Worm (Caenorhabditis elegans) whole organism, L4 larva: ENCODE measurements around the gene hrg-5.

Experiments used
- F44E2.7 ChIP-seq: fragments of 200-800 bp; sonication (Bioruptor generic); IDR thresholded peaks from 2 replicates; pipeline ENCODE4 v2.1.2; 2022; ENCODE audit warnings: missing genetic modification characterization, missing compliant biosample characterization
- F49E8.2 ChIP-seq: sonication (generic microtip); optimal IDR thresholded peaks from 2 replicates; lab custom pipeline; 2016; ENCODE audit warnings: missing compliant biosample characterization, mild to moderate bottlenecking, missing genetic modification characterization, borderline replicate concordance
- T26A8.4 ChIP-seq: fragments of 200-800 bp; sonication (Bioruptor generic); IDR thresholded peaks from 2 replicates; pipeline ENCODE4 v1.3.6; 2022; ENCODE audit warnings: missing genetic modification characterization, missing compliant biosample characterization
- Y48G9A.11 ChIP-seq: fragments of 200-800 bp; sonication (Bioruptor generic); IDR thresholded peaks from 2 replicates; pipeline ENCODE4 v1.3.6; 2022; ENCODE audit warnings: missing genetic modification reagents, missing genetic modification characterization, missing compliant biosample characterization
- ZK337.2 ChIP-seq: fragments of 200-800 bp; sonication (Bioruptor generic); IDR thresholded peaks from 2 replicates; pipeline ENCODE4 v1.3.6; 2022; ENCODE audit warnings: missing genetic modification reagents, missing genetic modification characterization, missing compliant biosample characterization
- aha-1 ChIP-seq: fragments of 150-350 bp; peaks from one replicate; lab custom pipeline; 2014; ENCODE audit warnings: missing biosample characterization, missing genetic modification characterization
- ceh-62 ChIP-seq: sonication (generic microtip); optimal IDR thresholded peaks from 2 replicates; lab custom pipeline; 2017; ENCODE audit warnings: missing biosample characterization, missing genetic modification characterization
- ces-1 ChIP-seq: fragments of 150-350 bp; sonication (generic microtip); optimal IDR thresholded peaks from 4 replicates; lab custom pipeline; 2014; ENCODE audit warnings: missing biosample characterization, missing genetic modification reagents, missing genetic modification characterization
- ctbp-1 ChIP-seq: fragments of 200-800 bp; sonication (Bioruptor generic); IDR thresholded peaks from 2 replicates; pipeline ENCODE4 v1.3.6; 2022; ENCODE audit warnings: missing genetic modification reagents, missing genetic modification characterization, missing compliant biosample characterization
- daf-16 ChIP-seq, 3 experiments: sonication (generic microtip); optimal IDR thresholded peaks; 2 replicates each; lab custom pipeline; 2016 to 2017; ENCODE audit warnings: missing genetic modification characterization in 3 of 3, missing genetic modification reagents in 3 of 3, mild to moderate bottlenecking in 2 of 3, missing compliant biosample characterization in 2 of 3, missing biosample characterization in 1 of 3, moderate library complexity in 1 of 3
- daf-19 ChIP-seq: fragments of 200-800 bp; sonication (Bioruptor generic); conservative IDR thresholded peaks from 2 replicates; pipeline ENCODE4 v1.3.6; 2022; ENCODE audit warnings: missing genetic modification characterization, missing compliant biosample characterization
- daf-8 ChIP-seq: fragments of 200-800 bp; sonication (Bioruptor generic); IDR thresholded peaks from 2 replicates; pipeline ENCODE4 v1.3.6; 2022; ENCODE audit warnings: missing genetic modification characterization, missing compliant biosample characterization
- dmd-6 ChIP-seq: fragments of 200-800 bp; sonication (Bioruptor generic); IDR thresholded peaks from 2 replicates; pipeline ENCODE4 v1.3.6; 2022; ENCODE audit warnings: missing genetic modification reagents, missing genetic modification characterization, missing compliant biosample characterization
- dmd-8 ChIP-seq: fragments of 200-800 bp; sonication (Bioruptor generic); IDR thresholded peaks from 2 replicates; pipeline ENCODE4 v1.3.6; 2022; ENCODE audit warnings: missing genetic modification characterization, missing compliant biosample characterization
- duxl-1 ChIP-seq: sonication (generic microtip); optimal IDR thresholded peaks from 2 replicates; lab custom pipeline; 2016; ENCODE audit warnings: mild to moderate bottlenecking, missing genetic modification characterization, moderate library complexity, missing compliant biosample characterization; ENCODE audit not compliant: poor library complexity
- egl-43 ChIP-seq: fragments of 200-800 bp; sonication (Bioruptor generic); IDR thresholded peaks from 2 replicates; pipeline ENCODE4 v1.3.6; 2022; ENCODE audit warnings: missing genetic modification reagents, missing genetic modification characterization, missing compliant biosample characterization
- fos-1 ChIP-seq: fragments of 150-350 bp; optimal IDR thresholded peaks from 2 replicates; lab custom pipeline; 2014; ENCODE audit warnings: missing biosample characterization, missing genetic modification characterization
- gei-8 ChIP-seq: fragments of 200-800 bp; sonication (Bioruptor generic); optimal IDR thresholded peaks from 2 replicates; lab custom pipeline; 2018; ENCODE audit warnings: mild to moderate bottlenecking, missing genetic modification characterization, missing compliant biosample characterization
- hif-1 ChIP-seq, 2 experiments: sonication (generic microtip); optimal IDR thresholded peaks; 2 replicates each; lab custom pipeline; 2016 to 2017; ENCODE audit warnings: missing compliant biosample characterization in 2 of 2, missing genetic modification characterization in 2 of 2, missing genetic modification reagents in 2 of 2, missing genotype in 2 of 2, mild to moderate bottlenecking in 1 of 2
- hlh-11 ChIP-seq: fragments of 200-800 bp; sonication (Bioruptor generic); optimal IDR thresholded peaks from 2 replicates; lab custom pipeline; 2018; ENCODE audit warnings: mild to moderate bottlenecking, missing genetic modification characterization, missing compliant biosample characterization
- hlh-30 ChIP-seq: sonication (generic microtip); optimal IDR thresholded peaks from 2 replicates; lab custom pipeline; 2017; ENCODE audit warnings: antibody characterized with exemption, mild to moderate bottlenecking, missing genetic modification characterization, missing compliant biosample characterization; ENCODE audit not compliant: insufficient read depth
- lim-7 ChIP-seq: fragments of 200-800 bp; sonication (Bioruptor generic); IDR thresholded peaks from 2 replicates; pipeline ENCODE4 v1.3.6; 2022; ENCODE audit warnings: missing genetic modification characterization, missing compliant biosample characterization
- lir-3 ChIP-seq: sonication (generic microtip); optimal IDR thresholded peaks from 2 replicates; lab custom pipeline; 2016; ENCODE audit warnings: mild to moderate bottlenecking, missing genetic modification characterization, missing compliant biosample characterization
- madf-9 ChIP-seq: fragments of 200-800 bp; sonication (Bioruptor generic); conservative IDR thresholded peaks from 2 replicates; pipeline ENCODE4 v1.3.6; 2022; ENCODE audit warnings: missing genetic modification reagents, missing genetic modification characterization, missing compliant biosample characterization
- mdl-1 ChIP-seq, 2 experiments: fragments of 150-350 bp in 1 of 2; sonication (generic microtip) in 1 of 2; optimal IDR thresholded peaks; 2 replicates each; lab custom pipeline; 2014 to 2017; ENCODE audit warnings: missing biosample characterization in 2 of 2, missing genetic modification characterization in 2 of 2
- mes-2 ChIP-seq: sonication (generic microtip); optimal IDR thresholded peaks from 2 replicates; lab custom pipeline; 2016; ENCODE audit warnings: missing genotype, mild to moderate bottlenecking, missing genetic modification characterization, missing compliant biosample characterization; ENCODE audit not compliant: poor library complexity, severe bottlenecking
- mxl-3 ChIP-seq: fragments of 200-800 bp; sonication (Bioruptor generic); optimal IDR thresholded peaks from 2 replicates; lab custom pipeline; 2018; ENCODE audit warnings: mild to moderate bottlenecking, missing genetic modification characterization, missing compliant biosample characterization
- nhr-10 ChIP-seq: fragments of 150-350 bp; optimal IDR thresholded peaks from 2 replicates; lab custom pipeline; 2014; ENCODE audit warnings: missing biosample characterization, missing genetic modification characterization
- nhr-102 ChIP-seq: sonication (generic microtip); optimal IDR thresholded peaks from 2 replicates; lab custom pipeline; 2016; ENCODE audit warnings: mild to moderate bottlenecking, missing genetic modification characterization, moderate library complexity, missing compliant biosample characterization
- nhr-11 ChIP-seq: fragments of 150-350 bp; optimal IDR thresholded peaks from 2 replicates; lab custom pipeline; 2014; ENCODE audit warnings: missing biosample characterization, missing genetic modification characterization
- nhr-25 ChIP-seq: sonication (generic microtip); optimal IDR thresholded peaks from 2 replicates; lab custom pipeline; 2017; ENCODE audit warnings: missing genetic modification characterization, mild to moderate bottlenecking, missing compliant biosample characterization, antibody characterized with exemption, moderate library complexity, borderline replicate concordance; ENCODE audit not compliant: insufficient read depth
- nhr-28 ChIP-seq: fragments of 150-350 bp; optimal IDR thresholded peaks from 2 replicates; lab custom pipeline; 2014; ENCODE audit warnings: missing biosample characterization, missing genetic modification characterization
- nhr-41 ChIP-seq: fragments of 200-800 bp; sonication (Bioruptor generic); IDR thresholded peaks from 2 replicates; pipeline ENCODE4 v1.3.6; 2022; ENCODE audit warnings: missing genetic modification reagents, missing genetic modification characterization, missing compliant biosample characterization
- nhr-48 ChIP-seq: sonication (generic microtip); optimal IDR thresholded peaks from 2 replicates; lab custom pipeline; 2016; ENCODE audit warnings: mild to moderate bottlenecking, missing genetic modification characterization, missing compliant biosample characterization
- nhr-76 ChIP-seq: fragments of 150-350 bp; optimal IDR thresholded peaks from 2 replicates; lab custom pipeline; 2014; ENCODE audit warnings: missing biosample characterization, missing genetic modification characterization
- nhr-77 ChIP-seq: fragments of 150-350 bp; optimal IDR thresholded peaks from 2 replicates; lab custom pipeline; 2014; ENCODE audit warnings: missing biosample characterization, missing genetic modification characterization
- saeg-2 ChIP-seq: fragments of 200-800 bp; sonication (Bioruptor generic); IDR thresholded peaks from 2 replicates; pipeline ENCODE4 v1.3.6; 2022; ENCODE audit warnings: missing genetic modification reagents, missing genetic modification characterization, missing compliant biosample characterization
- snpc-4 ChIP-seq: fragments of 150-350 bp; optimal IDR thresholded peaks from 2 replicates; lab custom pipeline; 2014; ENCODE audit warnings: missing biosample characterization, missing genetic modification characterization
- spr-1 ChIP-seq: sonication (generic microtip); optimal IDR thresholded peaks from 2 replicates; lab custom pipeline; 2016; ENCODE audit warnings: mild to moderate bottlenecking, missing genetic modification characterization, missing compliant biosample characterization
- tra-1 ChIP-seq: fragments of 200-800 bp; sonication (Bioruptor generic); IDR thresholded peaks from 2 replicates; pipeline ENCODE4 v1.3.6; 2022; ENCODE audit warnings: missing genetic modification reagents, missing genetic modification characterization, missing compliant biosample characterization
- unc-39 ChIP-seq: sonication (generic microtip); optimal IDR thresholded peaks from 2 replicates; lab custom pipeline; 2017; ENCODE audit warnings: missing biosample characterization, missing genetic modification characterization
- unc-62 ChIP-seq, 3 experiments: fragments of 150-350 bp in 1 of 3; sonication (generic microtip); optimal IDR thresholded peaks in 2 of 3; peaks in 1 of 3; 1 replicate in 1 of 3; 2 replicates in 2 of 3; lab custom pipeline; 2014 to 2017; ENCODE audit warnings: missing biosample characterization in 3 of 3, missing genetic modification characterization in 3 of 3, missing genetic modification reagents in 3 of 3, missing genotype in 1 of 3
- vab-7 ChIP-seq: fragments of 200-800 bp; sonication (Bioruptor generic); IDR thresholded peaks from 2 replicates; pipeline ENCODE4 v1.3.6; 2022; ENCODE audit warnings: missing genetic modification reagents, missing genetic modification characterization, missing compliant biosample characterization
- zfp-2 ChIP-seq: sonication (generic microtip); optimal IDR thresholded peaks from 2 replicates; lab custom pipeline; 2016; ENCODE audit warnings: mild to moderate bottlenecking, missing genetic modification characterization, missing compliant biosample characterization
- zip-11 ChIP-seq: fragments of 200-800 bp; sonication (Bioruptor generic); IDR thresholded peaks from 2 replicates; pipeline ENCODE4 v1.3.6; 2022; ENCODE audit warnings: missing genetic modification characterization, missing compliant biosample characterization
- zip-2 ChIP-seq: fragments of 150-350 bp; optimal IDR thresholded peaks from 2 replicates; lab custom pipeline; 2014; ENCODE audit warnings: missing biosample characterization, missing genetic modification characterization

The hrg-5 gene

DNA sequence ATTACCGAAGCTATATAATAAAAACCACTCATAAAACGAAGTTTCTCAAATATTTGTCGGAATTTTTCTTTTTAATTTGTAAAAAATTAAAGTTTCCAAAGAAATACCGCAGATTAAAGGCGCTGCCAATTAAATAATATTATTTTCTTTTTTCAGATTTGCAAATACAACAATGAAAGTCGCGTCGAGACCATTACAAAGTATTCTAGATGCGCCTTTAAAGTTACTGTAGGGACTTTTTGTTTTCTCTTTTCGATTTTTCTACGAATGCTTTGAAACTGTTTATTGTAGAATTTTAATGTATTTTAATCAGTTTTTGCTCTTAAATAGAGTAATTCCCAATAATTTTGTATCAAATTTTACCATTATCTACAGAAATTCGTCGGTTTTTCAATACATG is 9.0 kb upstream of the hrg-5 start:
- peak in 1 of 2 experiments; percentile 43 for TF ChIP-seq unc-62 (GFP tag; optimal IDR thresholded peaks at IDR 0.05 in 1 of 2; lab: Kevin White, UChicago)
- no peak for TF ChIP-seq unc-62 (tag; optimal IDR thresholded peaks at IDR 0.05; lab: Kevin White, UChicago)
- TF ChIP-seq fos-1 (tag; lab: Kevin White, UChicago), result no peak
- no peak for TF ChIP-seq mes-2 (tag; lab: Kevin White, UChicago)
- TF ChIP-seq nhr-76 (tag; lab: Kevin White, UChicago), result no peak
- TF ChIP-seq vab-7 (GFP tag; lab: Robert Waterston, UW), result no peak
- no peak for TF ChIP-seq nhr-10 (tag; lab: Kevin White, UChicago)
- TF ChIP-seq unc-39 (tag; lab: Kevin White, UChicago), result no peak
- TF ChIP-seq, all 104 proteins: peak for 1

DNA sequence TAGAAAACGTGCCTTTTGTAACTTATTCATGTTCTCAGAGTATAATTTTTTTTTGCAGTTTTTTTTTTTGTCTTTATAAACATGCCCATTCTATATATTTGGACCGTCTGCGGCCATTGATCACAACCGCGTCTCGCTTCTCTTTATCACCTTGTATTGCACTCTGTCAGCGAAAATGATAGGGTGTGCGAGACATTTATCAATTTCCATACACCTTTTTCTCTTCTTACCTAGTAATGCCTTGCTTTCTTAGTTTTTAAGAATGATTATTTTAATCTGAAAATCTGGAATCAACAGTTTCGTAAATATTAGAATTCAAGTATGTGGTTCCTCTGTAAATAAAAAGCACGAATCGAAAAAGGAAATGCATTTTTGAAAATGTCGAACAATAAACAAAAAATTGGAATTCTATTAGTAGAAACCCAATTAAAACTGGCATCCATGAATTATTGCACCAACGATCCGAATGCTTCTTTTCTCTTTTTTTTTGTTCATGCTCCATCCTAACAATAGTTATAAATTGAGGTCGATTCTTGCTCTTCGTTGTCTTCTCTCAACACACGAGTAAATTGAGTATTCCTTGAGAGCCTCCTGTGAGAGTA is 8.0 kb upstream of the hrg-5 start:
- TF ChIP-seq F49E8.2 (no peak), T26A8.4 (GFP tag; lab: Robert Waterston, UW) (0 out of 2 replicates have a peak, but pooled peaks have one; percentile 33), mes-2 (tag; lab: Kevin White, UChicago) (no peak), lir-3 (tag; lab: Kevin White, UChicago) (no peak), dmd-6 (GFP tag; lab: Robert Waterston, UW) (peak; percentile 32; the same call in 1 of the 2 replicates), nhr-10 (tag; lab: Kevin White, UChicago) (no peak), F44E2.7 (no peak), ctbp-1 (GFP tag; lab: Robert Waterston, UW) (no peak), gei-8 (GFP tag; lab: Kevin White, UChicago) (no peak), tra-1 (no peak), daf-8 (GFP tag; lab: Robert Waterston, UW) (no peak), nhr-11 (tag; lab: Kevin White, UChicago) (no peak), nhr-25 (tag; lab: Kevin White, UChicago) (no peak), hlh-11 (peak; percentile 22), zip-2 (tag; lab: Kevin White, UChicago) (no peak), vab-7 (GFP tag; lab: Robert Waterston, UW) (no peak), Y48G9A.11 (no peak), zip-11 (GFP tag; lab: Robert Waterston, UW) (no peak), nhr-41 (GFP tag; lab: Robert Waterston, UW) (0 out of 2 replicates have a peak, but pooled peaks have one; percentile 27), hif-1 (tag; optimal IDR thresholded peaks at IDR 0.05; lab: Kevin White, UChicago) (no peak), egl-43 (GFP tag; lab: Robert Waterston, UW) (no peak), mdl-1 (tag; optimal IDR thresholded peaks at IDR 0.05; lab: Kevin White, UChicago) (no peak), fos-1 (tag; lab: Kevin White, UChicago) (no peak), unc-39 (tag; lab: Kevin White, UChicago) (no peak), nhr-102 (tag; lab: Kevin White, UChicago) (no peak), daf-16 (GFP tag; optimal IDR thresholded peaks at IDR 0.05; lab: Kevin White, UChicago) (no peak), daf-16 (tag; optimal IDR thresholded peaks at IDR 0.05; lab: Kevin White, UChicago) (peak; percentile 74), daf-19 (GFP tag; lab: Robert Waterston, UW) (no peak), hlh-30 (no peak), nhr-48 (tag; lab: Kevin White, UChicago) (no peak), ZK337.2 (no peak), duxl-1 (tag; lab: Kevin White, UChicago) (no peak), ceh-62 (tag; lab: Kevin White, UChicago) (no peak), lim-7 (no peak), nhr-28 (peak; percentile 51), spr-1 (tag; lab: Kevin White, UChicago) (no peak), ces-1 (peak; percentile 11), aha-1 (tag; lab: Kevin White, UChicago) (peak; percentile 30), zfp-2 (tag; lab: Kevin White, UChicago) (no peak), snpc-4 (tag; lab: Kevin White, UChicago) (no peak), saeg-2 (GFP tag; lab: Robert Waterston, UW) (no peak), mxl-3 (GFP tag; lab: Kevin White, UChicago) (no peak), madf-9 (no peak), dmd-8 (GFP tag; lab: Robert Waterston, UW) (no peak), nhr-77 (tag; lab: Kevin White, UChicago) (peak; percentile 52)
